Fruit fly (Drosophila melanogaster) whole organism, wandering third instar larva: ENCODE data around the gene CG43673.

Experiments
- Abd-B ChIP-seq: fragments of >200 bp; optimal IDR thresholded peaks from 2 replicates; lab custom pipeline; 2017; ENCODE audit warnings: missing biosample characterization, missing genetic modification characterization
- CG32264 ChIP-seq: fragments of 200-800 bp; sonication (Bioruptor generic); optimal IDR thresholded peaks from 2 replicates; lab custom pipeline; 2016; ENCODE audit warnings: missing biosample characterization, missing genetic modification characterization
- CG9705 ChIP-seq: fragments of 200-800 bp; sonication (Bioruptor generic); optimal IDR thresholded peaks from 2 replicates; lab custom pipeline; 2018; ENCODE audit warnings: missing biosample characterization, mild to moderate bottlenecking, missing genetic modification characterization
- CrebA ChIP-seq: fragments of 200-800 bp; sonication (Bioruptor generic); optimal IDR thresholded peaks from 2 replicates; lab custom pipeline; 2016; ENCODE audit warnings: missing biosample characterization, mild to moderate bottlenecking, missing genetic modification characterization, borderline replicate concordance
- Dfd ChIP-seq: fragments of >200 bp; optimal IDR thresholded peaks from 2 replicates; lab custom pipeline; 2017; ENCODE audit warnings: missing biosample characterization, missing genetic modification characterization
- Dif ChIP-seq: fragments of 200-275, 200-300 bp; sonication (Bioruptor generic); optimal IDR thresholded peaks from 2 replicates; lab custom pipeline; 2018; ENCODE audit warnings: missing biosample characterization, missing genetic modification characterization; ENCODE audit not compliant: partially characterized antibody
- GATAd ChIP-seq: sonication (Bioruptor generic); optimal IDR thresholded peaks from 2 replicates; lab custom pipeline; 2016; ENCODE audit warnings: missing biosample characterization, missing genetic modification characterization
- HLH106 ChIP-seq: fragments of 200-800 bp; optimal IDR thresholded peaks from 3 replicates; lab custom pipeline; 2019; ENCODE audit warnings: missing biosample characterization, mild to moderate bottlenecking, missing genetic modification characterization, moderate library complexity
- Hnf4 ChIP-seq: fragments of 200-800 bp; sonication (Bioruptor generic); optimal IDR thresholded peaks from 2 replicates; lab custom pipeline; 2016; ENCODE audit warnings: missing biosample characterization, mild to moderate bottlenecking, missing genetic modification characterization
- Hr78 ChIP-seq: fragments of >200 bp; optimal IDR thresholded peaks from 2 replicates; lab custom pipeline; 2017; ENCODE audit warnings: missing biosample characterization, missing genetic modification characterization
- Hr83 ChIP-seq: fragments of 200-300 bp; sonication (Bioruptor generic); optimal IDR thresholded peaks from 2 replicates; lab custom pipeline; 2016; ENCODE audit warnings: missing biosample characterization, mild to moderate bottlenecking, missing genetic modification characterization, moderate library complexity; ENCODE audit not compliant: poor library complexity, severe bottlenecking
- Jra ChIP-seq: sonication (Bioruptor generic); optimal IDR thresholded peaks from 2 replicates; lab custom pipeline; 2016; ENCODE audit warnings: missing biosample characterization, missing genetic modification characterization
- Mio ChIP-seq: sonication (Bioruptor generic); optimal IDR thresholded peaks from 2 replicates; lab custom pipeline; 2016; ENCODE audit warnings: missing biosample characterization, missing genetic modification characterization
- Myc ChIP-seq: fragments of >200 bp; optimal IDR thresholded peaks from 2 replicates; lab custom pipeline; 2017
- N ChIP-seq: fragments of >200 bp; optimal IDR thresholded peaks from 2 replicates; lab custom pipeline; 2018; ENCODE audit warnings: missing biosample characterization, missing external identifiers, missing genetic modification characterization
- OdsH ChIP-seq: fragments of 200-800 bp; sonication (Bioruptor generic); optimal IDR thresholded peaks from 2 replicates; lab custom pipeline; 2016; ENCODE audit warnings: missing biosample characterization, mild to moderate bottlenecking, missing genetic modification characterization
- Rel ChIP-seq, 2 experiments: fragments of 200-800 bp; sonication (Bioruptor generic) in 1 of 2; optimal IDR thresholded peaks; 2 replicates in 1 of 2; 3 replicates in 1 of 2; lab custom pipeline; 2016 to 2019; ENCODE audit warnings: mild to moderate bottlenecking in 2 of 2, missing biosample characterization in 2 of 2, missing genetic modification characterization in 2 of 2, moderate library complexity in 1 of 2
- Sp1 ChIP-seq: fragments of 200-800 bp; sonication (Bioruptor generic); optimal IDR thresholded peaks from 3 replicates; lab custom pipeline; 2019; ENCODE audit warnings: missing biosample characterization, mild to moderate bottlenecking, missing genetic modification characterization, moderate library complexity
- Vsx2 ChIP-seq: fragments of 200-300, 225-300 bp; sonication (Bioruptor generic); optimal IDR thresholded peaks from 2 replicates; lab custom pipeline; 2018; ENCODE audit warnings: missing biosample characterization, missing genetic modification characterization; ENCODE audit not compliant: partially characterized antibody
- br ChIP-seq: fragments of 200-800 bp; sonication (Bioruptor generic); optimal IDR thresholded peaks from 2 replicates; lab custom pipeline; 2016; ENCODE audit warnings: missing biosample characterization, missing genetic modification characterization
- brk ChIP-seq: fragments of 200-800 bp; sonication (Bioruptor generic); optimal IDR thresholded peaks from 2 replicates; lab custom pipeline; 2016; ENCODE audit warnings: missing biosample characterization, mild to moderate bottlenecking, missing genetic modification characterization
- dl ChIP-seq, 2 experiments: fragments of 175-275, 200-275 bp in 1 of 2; fragments of 200-275 bp in 1 of 2; sonication (Bioruptor generic); optimal IDR thresholded peaks; lab custom pipeline; 2018; ENCODE audit warnings: mild to moderate bottlenecking in 2 of 2, missing biosample characterization in 2 of 2, missing genetic modification characterization in 2 of 2, moderate library complexity in 2 of 2; ENCODE audit not compliant: partially characterized antibody in 2 of 2, insufficient read depth in 1 of 2
- dmrt93B ChIP-seq: fragments of 200-800 bp; sonication (Bioruptor generic); optimal IDR thresholded peaks from 2 replicates; lab custom pipeline; 2018; ENCODE audit warnings: missing biosample characterization, mild to moderate bottlenecking, missing genetic modification characterization
- dsf ChIP-seq: sonication (Bioruptor generic); optimal IDR thresholded peaks from 2 replicates; lab custom pipeline; 2016; ENCODE audit warnings: missing biosample characterization, missing genetic modification characterization, borderline replicate concordance
- ey ChIP-seq: fragments of 200-800 bp; sonication (Bioruptor generic); optimal IDR thresholded peaks from 2 replicates; lab custom pipeline; 2016; ENCODE audit warnings: missing biosample characterization, missing genetic modification characterization
- foxo ChIP-seq, 2 experiments: fragments of 200-800 bp; sonication (Bioruptor generic); optimal IDR thresholded peaks; 2 replicates in 1 of 2; 3 replicates in 1 of 2; lab custom pipeline; 2016 to 2017; ENCODE audit warnings: missing biosample characterization in 2 of 2, missing genetic modification characterization in 2 of 2
- fru ChIP-seq: fragments of 200-800 bp; sonication (Bioruptor generic); optimal IDR thresholded peaks from 3 replicates; lab custom pipeline; 2016; ENCODE audit warnings: missing biosample characterization, mild to moderate bottlenecking, missing genetic modification characterization
- h ChIP-seq: fragments of 200-800 bp; sonication (Bioruptor generic); optimal IDR thresholded peaks from 3 replicates; lab custom pipeline; 2016; ENCODE audit warnings: missing biosample characterization, mild to moderate bottlenecking, missing genetic modification characterization
- jim ChIP-seq: fragments of 175-275, 200-325 bp; sonication (Bioruptor generic); optimal IDR thresholded peaks from 2 replicates; lab custom pipeline; 2016; ENCODE audit warnings: missing biosample characterization, mild to moderate bottlenecking, missing genetic modification characterization
- lola ChIP-seq: fragments of >200 bp; optimal IDR thresholded peaks from 2 replicates; lab custom pipeline; 2017; ENCODE audit warnings: missing biosample characterization, missing genetic modification characterization
- pan ChIP-seq: fragments of >200 bp; optimal IDR thresholded peaks from 2 replicates; lab custom pipeline; 2017
- psq ChIP-seq: fragments of 200-800 bp; sonication (Bioruptor generic); optimal IDR thresholded peaks from 3 replicates; lab custom pipeline; 2017; ENCODE audit warnings: missing biosample characterization, mild to moderate bottlenecking, missing genetic modification characterization, moderate library complexity
- rgr ChIP-seq: fragments of 200-800 bp; sonication (Bioruptor generic); optimal IDR thresholded peaks from 3 replicates; lab custom pipeline; 2016; ENCODE audit warnings: missing biosample characterization, mild to moderate bottlenecking, missing genetic modification characterization
- sv ChIP-seq: fragments of 200-800 bp; sonication (Bioruptor generic); optimal IDR thresholded peaks from 3 replicates; lab custom pipeline; 2016; ENCODE audit warnings: missing biosample characterization, missing genetic modification characterization
- usp ChIP-seq: fragments of >200 bp; optimal IDR thresholded peaks from 2 replicates; lab custom pipeline; 2017; ENCODE audit warnings: missing biosample characterization, missing genetic modification characterization
- woc ChIP-seq: sonication (Bioruptor generic); optimal IDR thresholded peaks from 2 replicates; lab custom pipeline; 2016; ENCODE audit warnings: missing biosample characterization, mild to moderate bottlenecking, missing genetic modification characterization

The CG43673 gene

dm6 chrX:15805523-15805922 lies 26.6 kb downstream of the CG43673 start:
- TF ChIP-seq Hr78 (GFP tag; lab: Kevin White, UChicago) (no peak), dl (GFP tag; optimal IDR thresholded peaks at IDR 0.05; lab: Kevin White, UChicago; ENCODE audit: insufficient read depth in 1 of 2, partially characterized antibody in 2 of 2) (no peak), Dfd (no peak), br (GFP tag; lab: Kevin White, UChicago) (no peak), rgr (GFP tag; lab: Kevin White, UChicago) (no peak), CG9705 (no peak), Vsx2 (GFP tag; lab: Kevin White, UChicago) (no peak), Jra (GFP tag; lab: Kevin White, UChicago) (no peak), GATAd (no peak), jim (GFP tag; lab: Kevin White, UChicago) (no peak), brk (no peak), Abd-B (GFP tag; lab: Kevin White, UChicago) (no peak)

dm6 chrX:15807915-15808314 lies 29.0 kb downstream of the CG43673 start:
- TF ChIP-seq dsf (GFP tag; lab: Kevin White, UChicago) (no peak), GATAd (no peak), ey (GFP tag; lab: Kevin White, UChicago) (no peak), Hr83 (no peak), foxo (GFP tag; optimal IDR thresholded peaks at IDR 0.05; lab: Kevin White, UChicago) (no peak), N (GFP tag; lab: Kevin White, UChicago) (no peak), sv (GFP tag; lab: Kevin White, UChicago) (no peak), dl (GFP tag; optimal IDR thresholded peaks at IDR 0.05; lab: Kevin White, UChicago; ENCODE audit: insufficient read depth in 1 of 2, partially characterized antibody in 2 of 2) (no peak), jim (GFP tag; lab: Kevin White, UChicago) (no peak), CG32264 (GFP tag; lab: Kevin White, UChicago) (no peak)

dm6 chrX:15809255-15809654 lies 30.3 kb downstream of the CG43673 start, which contains the start of gene CG8509:
Gene CG8509, plus strand, starts transcription at chrX:15809555.
- TF ChIP-seq sv (GFP tag; lab: Kevin White, UChicago) (no peak), CrebA (GFP tag; lab: Kevin White, UChicago) (no peak), GATAd (no peak), foxo (GFP tag; optimal IDR thresholded peaks at IDR 0.05; lab: Kevin White, UChicago) (no peak), Hr78 (GFP tag; lab: Kevin White, UChicago) (no peak), Sp1 (no peak), Mio (GFP tag; lab: Kevin White, UChicago) (no peak), Rel (GFP tag; optimal IDR thresholded peaks at IDR 0.05; lab: Kevin White, UChicago) (no peak), Rel (tag; optimal IDR thresholded peaks at IDR 0.05; lab: Kevin White, UChicago) (no peak), psq (GFP tag; lab: Kevin White, UChicago) (no peak), br (GFP tag; lab: Kevin White, UChicago) (no peak), Myc (no peak), Dif (GFP tag; lab: Kevin White, UChicago) (no peak), ey (GFP tag; lab: Kevin White, UChicago) (no peak), Dfd (no peak), dl (GFP tag; optimal IDR thresholded peaks at IDR 0.05; lab: Kevin White, UChicago; ENCODE audit: insufficient read depth in 1 of 2, partially characterized antibody in 2 of 2) (no peak), Vsx2 (GFP tag; lab: Kevin White, UChicago) (no peak), usp (no peak), Hr83 (no peak), woc (GFP tag; lab: Kevin White, UChicago) (no peak), dmrt93B (GFP tag; lab: Kevin White, UChicago) (no peak)

dm6 chrX:15811666-15812614 lies 33.0 kb downstream of the CG43673 start:
- TF ChIP-seq usp: no peak
- peak; percentile 99 for TF ChIP-seq Dif (GFP tag; lab: Kevin White, UChicago)
- no peak for TF ChIP-seq HLH106 (tag; lab: Kevin White, UChicago)
- peak; percentile 17 for TF ChIP-seq OdsH (GFP tag; lab: Kevin White, UChicago)
- no peak for TF ChIP-seq sv (GFP tag; lab: Kevin White, UChicago)
- peak; percentile 2 for TF ChIP-seq Hnf4 (GFP tag; lab: Kevin White, UChicago)
- peak; percentile 70 for TF ChIP-seq CrebA (GFP tag; lab: Kevin White, UChicago)
- TF ChIP-seq foxo (GFP tag; optimal IDR thresholded peaks at IDR 0.05; lab: Kevin White, UChicago): peak; percentile 15 to 53
- TF ChIP-seq Jra (GFP tag; lab: Kevin White, UChicago): peak; percentile 50
- TF ChIP-seq jim (GFP tag; lab: Kevin White, UChicago): peak; percentile 26
- TF ChIP-seq fru: peak; percentile 13
- TF ChIP-seq br (GFP tag; lab: Kevin White, UChicago): peak; percentile 47
- no peak for TF ChIP-seq lola (GFP tag; lab: Kevin White, UChicago)
- TF ChIP-seq Rel (GFP tag; optimal IDR thresholded peaks at IDR 0.05; lab: Kevin White, UChicago): peak; percentile 17
- TF ChIP-seq Rel (tag; optimal IDR thresholded peaks at IDR 0.05; lab: Kevin White, UChicago): peak; percentile 28
- TF ChIP-seq woc (GFP tag; lab: Kevin White, UChicago): peak; percentile 40
- peak; percentile 15 for TF ChIP-seq Sp1
- TF ChIP-seq pan (lab: Kevin White, UChicago): no peak
- TF ChIP-seq ey (GFP tag; lab: Kevin White, UChicago): peak; percentile 16
- TF ChIP-seq psq (GFP tag; lab: Kevin White, UChicago): peak; percentile 65
- peak; percentile 41 for TF ChIP-seq Abd-B (GFP tag; lab: Kevin White, UChicago)
- peak; percentile 46 for TF ChIP-seq h
- TF ChIP-seq Myc: no peak
- TF ChIP-seq CG9705: no peak
- peak; percentile 93 for TF ChIP-seq Vsx2 (GFP tag; lab: Kevin White, UChicago)
- no peak for TF ChIP-seq dmrt93B (GFP tag; lab: Kevin White, UChicago)
- TF ChIP-seq brk: peak; percentile 66
- TF ChIP-seq Dfd: no peak
- peak; percentile 91 for TF ChIP-seq N (GFP tag; lab: Kevin White, UChicago)
